Fruit fly (Drosophila melanogaster) whole organism, embryonic: ENCODE measurements around the gene CG13053.

ENCODE experiments used
- ATbp ChIP-seq: fragments of 200-800 bp; sonication (Bioruptor generic); optimal IDR thresholded peaks from 2 replicates; lab custom pipeline; 2017; ENCODE audit warnings: missing biosample characterization, mild to moderate bottlenecking, missing genetic modification characterization, missing genetic modification reagents
- Adf1 ChIP-seq: fragments of 200-800 bp; sonication (Bioruptor generic); IDR thresholded peaks from 2 replicates; pipeline ENCODE4 v1.3.6; 2022; ENCODE audit warnings: missing biosample characterization, missing genetic modification characterization
- CG10654 ChIP-seq: fragments of 200-800 bp; sonication (Bioruptor generic); optimal IDR thresholded peaks from 2 replicates; lab custom pipeline; 2016; ENCODE audit warnings: missing biosample characterization, missing genetic modification characterization
- CG11085 ChIP-seq: fragments of 200-800 bp; sonication (Bioruptor generic); IDR thresholded peaks from 2 replicates; pipeline ENCODE4 v1.3.6; 2022; ENCODE audit warnings: missing biosample characterization, missing genetic modification characterization
- CG12104 ChIP-seq: fragments of 200-800 bp; sonication (Bioruptor generic); optimal IDR thresholded peaks from 3 replicates; lab custom pipeline; 2016; ENCODE audit warnings: missing biosample characterization, missing genetic modification characterization
- CG12155 ChIP-seq: fragments of 200-800 bp; sonication (Bioruptor generic); optimal IDR thresholded peaks from 3 replicates; lab custom pipeline; 2016; ENCODE audit warnings: missing biosample characterization, missing genetic modification characterization
- CG13424 ChIP-seq: fragments of 200-800 bp; sonication (Bioruptor generic); optimal IDR thresholded peaks from 2 replicates; lab custom pipeline; 2019; ENCODE audit warnings: missing biosample characterization, mild to moderate bottlenecking, missing genetic modification characterization, moderate library complexity
- CG14441 ChIP-seq: fragments of 200-800 bp; sonication (Bioruptor generic); IDR thresholded peaks from 2 replicates; pipeline ENCODE4 v1.3.6; 2022; ENCODE audit warnings: missing biosample characterization, missing genetic modification characterization
- CG15073 ChIP-seq: fragments of 200-800 bp; sonication (Bioruptor generic); optimal IDR thresholded peaks from 2 replicates; lab custom pipeline; 2016; ENCODE audit warnings: missing biosample characterization, missing genetic modification characterization
- CG1603 ChIP-seq: fragments of 200-800 bp; sonication (Bioruptor generic); optimal IDR thresholded peaks from 2 replicates; lab custom pipeline; 2019; ENCODE audit warnings: missing biosample characterization, mild to moderate bottlenecking, missing genetic modification characterization, moderate library complexity
- CG17361 ChIP-seq: fragments of 200-800 bp; sonication (Bioruptor generic); IDR thresholded peaks from 3 replicates; pipeline ENCODE4 v1.3.6; 2022; ENCODE audit warnings: missing biosample characterization, missing genetic modification characterization
- CG17912 ChIP-seq: fragments of 200-800 bp; sonication (Bioruptor generic); optimal IDR thresholded peaks from 2 replicates; lab custom pipeline; 2018; ENCODE audit warnings: missing biosample characterization, mild to moderate bottlenecking, missing genetic modification characterization
- CG31224 ChIP-seq: fragments of 200-800 bp; sonication (Bioruptor generic); IDR thresholded peaks from 2 replicates; pipeline ENCODE4 v1.3.6; 2022; ENCODE audit warnings: missing biosample characterization, missing genetic modification characterization
- CG32767 ChIP-seq: fragments of 200-800 bp; sonication (Bioruptor generic); IDR thresholded peaks from 2 replicates; pipeline ENCODE4 v1.3.6; 2022; ENCODE audit warnings: missing biosample characterization, missing genetic modification characterization
- CG4282 ChIP-seq: fragments of 200-800 bp; sonication (Bioruptor generic); optimal IDR thresholded peaks from 2 replicates; lab custom pipeline; 2016; ENCODE audit warnings: missing biosample characterization, missing genetic modification characterization
- CG4617 ChIP-seq: fragments of 200-800 bp; sonication (Bioruptor generic); optimal IDR thresholded peaks from 3 replicates; lab custom pipeline; 2016; ENCODE audit warnings: missing biosample characterization, missing genetic modification characterization, borderline replicate concordance
- CG5953 ChIP-seq: fragments of 200-800 bp; sonication (Bioruptor generic); IDR thresholded peaks from 2 replicates; pipeline ENCODE4 v1.3.6; 2022; ENCODE audit warnings: missing biosample characterization, missing genetic modification characterization
- CG6813 ChIP-seq: fragments of 200-800 bp; sonication (Bioruptor generic); optimal IDR thresholded peaks from 2 replicates; lab custom pipeline; 2017; ENCODE audit warnings: missing biosample characterization, missing genetic modification characterization, mild to moderate bottlenecking, moderate library complexity, missing genetic modification reagents
- CG7372 ChIP-seq: fragments of 200-800 bp; sonication (Bioruptor generic); IDR thresholded peaks from 2 replicates; pipeline ENCODE4 v1.3.6; 2022; ENCODE audit warnings: missing biosample characterization, missing genetic modification characterization
- CG8765 ChIP-seq: fragments of 200-800 bp; sonication (Bioruptor generic); IDR thresholded peaks from 2 replicates; pipeline ENCODE4 v1.3.6; 2022; ENCODE audit warnings: missing biosample characterization, missing genetic modification characterization
- CG9437 ChIP-seq: fragments of 200-800 bp; sonication (Bioruptor generic); optimal IDR thresholded peaks from 2 replicates; lab custom pipeline; 2018; ENCODE audit warnings: missing biosample characterization, mild to moderate bottlenecking, missing genetic modification characterization
- CG9797 ChIP-seq: fragments of 200-800 bp; sonication (Bioruptor generic); optimal IDR thresholded peaks from 3 replicates; lab custom pipeline; 2018; ENCODE audit warnings: missing biosample characterization, mild to moderate bottlenecking, missing genetic modification characterization
- Chrac-16 ChIP-seq: fragments of 200-800 bp; sonication (Bioruptor generic); optimal IDR thresholded peaks from 3 replicates; lab custom pipeline; 2016; ENCODE audit warnings: missing biosample characterization, missing genetic modification characterization
- D19B ChIP-seq: fragments of 200-800 bp; sonication (Bioruptor generic); optimal IDR thresholded peaks from 2 replicates; lab custom pipeline; 2017; ENCODE audit warnings: missing biosample characterization, mild to moderate bottlenecking, missing genetic modification characterization
- Dip2 ChIP-seq: fragments of 200-800 bp; sonication (Bioruptor generic); IDR thresholded peaks from 2 replicates; pipeline ENCODE4 v1.3.6; 2022; ENCODE audit warnings: missing biosample characterization, missing genetic modification characterization
- Ets65A ChIP-seq: fragments of 200-800 bp; sonication (Bioruptor generic); peaks from one replicate; lab custom pipeline; 2016; ENCODE audit warnings: missing biosample characterization, missing genetic modification characterization
- Fer3 ChIP-seq: fragments of 200-800 bp; sonication (Bioruptor generic); optimal IDR thresholded peaks from 2 replicates; lab custom pipeline; 2018; ENCODE audit warnings: missing biosample characterization, mild to moderate bottlenecking, missing genetic modification characterization, moderate library complexity
- Hr78 ChIP-seq, 2 experiments: fragments of 200-800 bp in 1 of 2; fragments of >200 bp in 1 of 2; sonication (Bioruptor generic) in 1 of 2; optimal IDR thresholded peaks; 2 replicates each; lab custom pipeline; 2017 to 2019; ENCODE audit warnings: missing biosample characterization in 2 of 2, missing genetic modification characterization in 2 of 2, mild to moderate bottlenecking in 1 of 2, moderate library complexity in 1 of 2
- Hsf ChIP-seq: fragments of 200-800 bp; sonication (Bioruptor generic); optimal IDR thresholded peaks from 3 replicates; lab custom pipeline; 2016; ENCODE audit warnings: missing biosample characterization, missing genetic modification characterization
- Mad ChIP-seq: fragments of 200-800 bp; sonication (Bioruptor generic); optimal IDR thresholded peaks from 2 replicates; lab custom pipeline; 2016; ENCODE audit warnings: missing biosample characterization, missing genetic modification characterization
- NK7.1 ChIP-seq: fragments of 200-800 bp; sonication (Bioruptor generic); optimal IDR thresholded peaks from 3 replicates; lab custom pipeline; 2016; ENCODE audit warnings: missing biosample characterization, missing genetic modification characterization
- Neu2 ChIP-seq: fragments of 200-800 bp; sonication (Bioruptor generic); optimal IDR thresholded peaks from 3 replicates; lab custom pipeline; 2016; ENCODE audit warnings: missing biosample characterization, missing genetic modification characterization, borderline replicate concordance
- Opbp ChIP-seq: fragments of 200-800 bp; sonication (Bioruptor generic); IDR thresholded peaks from 3 replicates; pipeline ENCODE4 v1.3.6; 2022; ENCODE audit warnings: missing biosample characterization, missing genetic modification characterization; ENCODE audit not compliant: partially characterized antibody
- PHDP ChIP-seq: fragments of 200-800 bp; sonication (Bioruptor generic); optimal IDR thresholded peaks from 3 replicates; lab custom pipeline; 2018; ENCODE audit warnings: missing biosample characterization, mild to moderate bottlenecking, missing genetic modification characterization, moderate library complexity
- Side ChIP-seq: fragments of 200-800 bp; sonication (Bioruptor generic); optimal IDR thresholded peaks from 2 replicates; lab custom pipeline; 2016; ENCODE audit warnings: missing biosample characterization, missing genetic modification characterization
- Tbp ChIP-seq: fragments of >200 bp; optimal IDR thresholded peaks from 2 replicates; lab custom pipeline; 2018; ENCODE audit warnings: missing biosample characterization, missing genetic modification characterization
- Xbp1 ChIP-seq: fragments of 200-800 bp; sonication (Bioruptor generic); optimal IDR thresholded peaks from 3 replicates; lab custom pipeline; 2016; ENCODE audit warnings: missing biosample characterization, mild to moderate bottlenecking, missing genetic modification characterization
- ara ChIP-seq: fragments of 200-800 bp; sonication (Bioruptor generic); IDR thresholded peaks from 2 replicates; pipeline ENCODE4 v1.3.6; 2022; ENCODE audit warnings: missing biosample characterization, missing genetic modification characterization
- cas ChIP-seq: fragments of 200-800 bp; sonication (Bioruptor generic); IDR thresholded peaks from 2 replicates; pipeline ENCODE4 v1.3.6; 2022; ENCODE audit warnings: missing biosample characterization, missing genetic modification characterization
- croc ChIP-seq: fragments of 200-800 bp; sonication (Bioruptor generic); conservative IDR thresholded peaks from 3 replicates; pipeline ENCODE4 v1.3.6; 2022; ENCODE audit warnings: missing biosample characterization, missing genetic modification characterization
- dpn ChIP-seq, 2 experiments: fragments of 200-800 bp; sonication (Bioruptor generic); optimal IDR thresholded peaks; 3 replicates each; lab custom pipeline; 2016; ENCODE audit warnings: missing biosample characterization in 2 of 2, missing genetic modification characterization in 2 of 2
- eve ChIP-seq, 2 experiments: fragments of >200 bp; optimal IDR thresholded peaks; 2 replicates each; lab custom pipeline; 2017; ENCODE audit warnings: missing biosample characterization in 2 of 2, missing genetic modification characterization in 2 of 2
- fd96Cb ChIP-seq: fragments of 200-800 bp; sonication (Bioruptor generic); optimal IDR thresholded peaks from 2 replicates; lab custom pipeline; 2018; ENCODE audit warnings: missing biosample characterization, mild to moderate bottlenecking, missing genetic modification characterization, moderate library complexity
- gt ChIP-seq: fragments of 200-800 bp; sonication (Bioruptor generic); IDR thresholded peaks from 2 replicates; pipeline ENCODE4 v1.3.6; 2022; ENCODE audit warnings: missing biosample characterization, missing genetic modification characterization
- hbn ChIP-seq: fragments of 200-800 bp; sonication (Bioruptor generic); IDR thresholded peaks from 2 replicates; pipeline ENCODE4 v1.3.6; 2022; ENCODE audit warnings: missing biosample characterization, missing genetic modification characterization; ENCODE audit not compliant: partially characterized antibody
- jumu ChIP-seq: fragments of 200-800 bp; sonication (Bioruptor generic); optimal IDR thresholded peaks from 3 replicates; lab custom pipeline; 2016; ENCODE audit warnings: missing biosample characterization, missing genetic modification characterization
- lab ChIP-seq: fragments of 200-800 bp; sonication (Bioruptor generic); optimal IDR thresholded peaks from 3 replicates; lab custom pipeline; 2017; ENCODE audit warnings: missing biosample characterization, missing genetic modification characterization, mild to moderate bottlenecking, moderate library complexity, missing genetic modification reagents
- pnt ChIP-seq: fragments of 200-800 bp; sonication (Bioruptor generic); optimal IDR thresholded peaks from 3 replicates; lab custom pipeline; 2016; ENCODE audit warnings: missing biosample characterization, missing genetic modification characterization
- slbo ChIP-seq: fragments of 200-800 bp; sonication (Bioruptor generic); IDR thresholded peaks from 2 replicates; pipeline ENCODE4 v1.3.6; 2022; ENCODE audit warnings: missing biosample characterization, missing genetic modification characterization
- sug ChIP-seq: fragments of 200-800 bp; optimal IDR thresholded peaks from 2 replicates; lab custom pipeline; 2019; ENCODE audit warnings: missing biosample characterization, mild to moderate bottlenecking, missing genetic modification characterization, moderate library complexity
- trh ChIP-seq: fragments of 200-800 bp; sonication (Bioruptor generic); optimal IDR thresholded peaks from 2 replicates; lab custom pipeline; 2016; ENCODE audit warnings: missing biosample characterization, missing genetic modification characterization
- wor ChIP-seq: fragments of 200-800 bp; sonication (Bioruptor generic); IDR thresholded peaks from 2 replicates; pipeline ENCODE4 v1.3.6; 2022; ENCODE audit warnings: missing biosample characterization, missing genetic modification characterization

CG13053 gene

DNA sequence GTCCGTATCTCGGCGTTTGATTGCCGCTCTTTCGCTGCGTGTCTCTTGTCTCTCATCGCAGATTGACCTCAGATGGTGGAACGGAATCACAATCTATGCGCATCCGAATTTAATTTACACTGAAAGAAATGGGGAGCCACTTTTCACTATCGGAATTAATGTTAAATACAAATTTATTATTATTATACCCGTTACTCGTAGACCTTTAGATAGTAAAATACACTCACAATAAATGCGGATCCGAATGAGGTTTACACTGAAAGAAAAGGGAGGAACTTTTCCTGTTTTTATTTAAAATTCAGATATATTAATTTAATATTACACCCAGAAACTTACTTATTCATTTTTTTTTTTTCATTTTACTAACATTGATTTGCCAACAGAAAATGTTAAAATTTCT, 29.5 kb upstream of the CG13053 start (continued):
- TF ChIP-seq CG17912 (GFP tag; lab: Kevin White, UChicago): no peak
- TF ChIP-seq CG7372 (GFP tag; lab: Robert Waterston, UW): no peak
- no peak for TF ChIP-seq fd96Cb (tag; lab: Kevin White, UChicago)
- peak; percentile 9 for TF ChIP-seq Chrac-16
- TF ChIP-seq slbo (GFP tag; lab: Robert Waterston, UW): peak; percentile 22; the same call in 1 of the 2 replicates
- TF ChIP-seq CG6813 (GFP tag; lab: Kevin White, UChicago): no peak
- no peak for TF ChIP-seq Hsf (GFP tag; lab: Kevin White, UChicago)
- no peak for TF ChIP-seq Adf1
- TF ChIP-seq lab (GFP tag; lab: Kevin White, UChicago): peak; percentile 19
- TF ChIP-seq ATbp (GFP tag; lab: Kevin White, UChicago): no peak
- no peak for TF ChIP-seq Tbp
- TF ChIP-seq ara (GFP tag; lab: Robert Waterston, UW): no peak
- TF ChIP-seq pnt (GFP tag; lab: Kevin White, UChicago): no peak
- TF ChIP-seq Mad: no peak
- no peak for TF ChIP-seq Neu2 (GFP tag; lab: Kevin White, UChicago)
- no peak for TF ChIP-seq Fer3 (tag; lab: Kevin White, UChicago)
- no peak for TF ChIP-seq CG1603 (tag; lab: Kevin White, UChicago)
- TF ChIP-seq D19B: no peak
- TF ChIP-seq eve (GFP tag; optimal IDR thresholded peaks at IDR 0.05; lab: Kevin White, UChicago): no peak
- TF ChIP-seq Opbp (GFP tag; lab: Robert Waterston, UW): no peak
- no peak for TF ChIP-seq croc (GFP tag; lab: Robert Waterston, UW)
- TF ChIP-seq CG4617 (GFP tag; lab: Kevin White, UChicago): no peak
- no peak for TF ChIP-seq CG12104
- peak; percentile 46; the same call in 1 of the 2 replicates for TF ChIP-seq CG32767 (GFP tag; lab: Robert Waterston, UW)
- TF ChIP-seq cas (GFP tag; lab: Robert Waterston, UW): no peak
- TF ChIP-seq CG9797 (GFP tag; lab: Kevin White, UChicago): no peak
- TF ChIP-seq Xbp1 (GFP tag; lab: Kevin White, UChicago): peak; percentile 56
- TF ChIP-seq CG12155: peak; percentile 3
- no peak for TF ChIP-seq CG4282
- no peak for TF ChIP-seq wor (GFP tag; lab: Robert Waterston, UW)
- no peak for TF ChIP-seq jumu (GFP tag; lab: Kevin White, UChicago)
- no peak for TF ChIP-seq trh
- no peak for TF ChIP-seq PHDP (tag; lab: Kevin White, UChicago)
- peak; percentile 33; the same call in 1 of the 2 replicates for TF ChIP-seq CG14441 (GFP tag; lab: Robert Waterston, UW)
- TF ChIP-seq CG10654 (GFP tag; lab: Kevin White, UChicago): peak; percentile 2
- TF ChIP-seq CG8765 (GFP tag; lab: Robert Waterston, UW): no peak
- TF ChIP-seq CG9437 (GFP tag; lab: Kevin White, UChicago): peak; percentile 25
- TF ChIP-seq CG11085 (GFP tag; lab: Robert Waterston, UW): no peak
- TF ChIP-seq CG5953 (GFP tag; lab: Robert Waterston, UW): no peak
- TF ChIP-seq dpn (GFP tag; optimal IDR thresholded peaks at IDR 0.05; lab: Kevin White, UChicago): peak in 1 of 2 experiments; percentile 38
- no peak for TF ChIP-seq Hr78 (GFP tag; optimal IDR thresholded peaks at IDR 0.05; lab: Kevin White, UChicago)
- TF ChIP-seq NK7.1 (GFP tag; lab: Kevin White, UChicago): no peak
- TF ChIP-seq CG17361: no peak
- TF ChIP-seq Dip2 (GFP tag; lab: Robert Waterston, UW): no peak
- no peak for TF ChIP-seq CG31224 (GFP tag; lab: Robert Waterston, UW)
- TF ChIP-seq CG15073 (GFP tag; lab: Kevin White, UChicago): no peak
- TF ChIP-seq hbn (GFP tag; lab: Robert Waterston, UW): no peak
- TF ChIP-seq gt (GFP tag; lab: Robert Waterston, UW): no peak
- no peak for TF ChIP-seq sug (tag; lab: Kevin White, UChicago)
- TF ChIP-seq Ets65A: no peak
- TF ChIP-seq CG13424 (tag; lab: Kevin White, UChicago): peak; percentile 41
- no peak for TF ChIP-seq Side (GFP tag; lab: Kevin White, UChicago)
